Worm (Caenorhabditis elegans): ENCODE results near the gene C03H5.7.

C03H5.7 gene

DNA sequence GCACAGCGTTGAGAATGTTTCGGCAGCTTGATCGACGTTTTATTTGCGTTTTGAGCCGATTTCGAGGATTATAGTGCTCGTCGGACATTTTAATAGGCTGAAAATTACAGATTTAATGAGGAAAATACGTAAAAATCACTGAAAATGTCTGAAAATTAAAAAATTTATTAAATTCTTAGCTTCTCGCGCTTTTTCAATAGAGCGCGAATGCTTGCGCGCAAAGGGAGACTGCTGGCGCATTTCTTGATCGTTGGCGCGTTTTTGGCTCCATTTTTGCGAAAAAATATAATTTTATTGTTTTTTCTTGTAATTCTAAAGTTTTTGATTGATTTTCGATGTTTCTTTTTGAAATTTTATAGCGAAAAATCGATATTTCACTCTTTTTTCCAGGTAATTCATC, 30.8 kb downstream of the C03H5.7 start, which contains the start of the genes dnsn-1 and C24H12.4 (continued):
- peak in 2 of 3 experiments; percentile 37 to 96 for TF ChIP-seq lin-35 (GFP tag; optimal IDR thresholded peaks at IDR 0.05)
- TF ChIP-seq hmg-20 (GFP tag; IDR thresholded peaks at IDR 0.05) = peak; percentile 58; the same call in 1 of the 2 replicates
- TF ChIP-seq madf-8 (GFP tag; conservative IDR thresholded peaks at IDR 0.05) = 0 out of 2 replicates have a peak, but pooled peaks have one; percentile 10
- TF ChIP-seq ceh-58 (GFP tag; IDR thresholded peaks at IDR 0.05) = no peak
- peak; percentile 77 for TF ChIP-seq snpc-3.4 (tag; optimal IDR thresholded peaks at IDR 0.05)
- TF ChIP-seq F37B4.10 (GFP tag; IDR thresholded peaks at IDR 0.05) = no peak
- no peak for TF ChIP-seq hlh-12 (tag; optimal IDR thresholded peaks at IDR 0.05)
- no peak for TF ChIP-seq ceh-40 (GFP tag; IDR thresholded peaks at IDR 0.05)
- peak; percentile 84 for TF ChIP-seq efl-1 (GFP tag; optimal IDR thresholded peaks at IDR 0.05)
- no peak for TF ChIP-seq F55B11.4 (tag; optimal IDR thresholded peaks at IDR 0.05; ENCODE audit: borderline replicate concordance, insufficient read depth)
- TF ChIP-seq bed-1 (GFP tag; IDR thresholded peaks at IDR 0.05) = no peak
- TF ChIP-seq ztf-25 (GFP tag; IDR thresholded peaks at IDR 0.05) = no peak
- TF ChIP-seq gei-17 (GFP tag; optimal IDR thresholded peaks at IDR 0.05) = peak; percentile 67
- TF ChIP-seq zim-3 (tag; optimal IDR thresholded peaks at IDR 0.05) = no peak
- 0 out of 2 replicates have a peak, but pooled peaks have one; percentile 18 for TF ChIP-seq Y95B8A.8 (GFP tag; IDR thresholded peaks at IDR 0.05)
- TF ChIP-seq sdz-38 (tag; optimal IDR thresholded peaks at IDR 0.05) = no peak
- TF ChIP-seq B0019.2 (GFP tag; conservative IDR thresholded peaks at IDR 0.05) = no peak
- TF ChIP-seq mcd-1 (GFP tag; IDR thresholded peaks at IDR 0.05) = peak; percentile 99
- no peak for TF ChIP-seq T26A5.8 (tag; optimal IDR thresholded peaks at IDR 0.05)
- TF ChIP-seq pbrm-1 (GFP tag; IDR thresholded peaks at IDR 0.05) = peak; percentile 87
- TF ChIP-seq Y53F4B.3 (GFP tag; IDR thresholded peaks at IDR 0.05) = no peak
- no peak for TF ChIP-seq F10E7.11 (tag; optimal IDR thresholded peaks at IDR 0.05)
- TF ChIP-seq sptf-2 (GFP tag; optimal IDR thresholded peaks at IDR 0.05) = no peak
- TF ChIP-seq lin-40 (tag; optimal IDR thresholded peaks at IDR 0.05) = peak; percentile 92
- TF ChIP-seq ccch-3 (GFP tag; optimal IDR thresholded peaks at IDR 0.05) = no peak
- TF ChIP-seq aptf-2 (GFP tag; conservative IDR thresholded peaks at IDR 0.05) = no peak
- no peak for TF ChIP-seq ztf-22 (GFP tag; optimal IDR thresholded peaks at IDR 0.05)
- 0 out of 2 replicates have a peak, but pooled peaks have one; percentile 20 for TF ChIP-seq egl-44 (GFP tag; IDR thresholded peaks at IDR 0.05)
- TF ChIP-seq fkh-3 (tag; optimal IDR thresholded peaks at IDR 0.05) = no peak
- TF ChIP-seq lag-1 (GFP tag; IDR thresholded peaks at IDR 0.05) = no peak
- TF ChIP-seq bed-2 (GFP tag; IDR thresholded peaks at IDR 0.05) = no peak
- TF ChIP-seq akir-1 (GFP tag; optimal IDR thresholded peaks at IDR 0.05) = no peak
- peak; percentile 24 for TF ChIP-seq F49E8.2 (tag; optimal IDR thresholded peaks at IDR 0.05; ENCODE audit: insufficient read depth)
- TF ChIP-seq cebp-2 (GFP tag; IDR thresholded peaks at IDR 0.05) = no peak
- 0 out of 2 replicates have a peak, but pooled peaks have one; percentile 28 for TF ChIP-seq zfh-2 (GFP tag; conservative IDR thresholded peaks at IDR 0.05)
- TF ChIP-seq nhr-179 (tag; optimal IDR thresholded peaks at IDR 0.05) = no peak
- peak; percentile 68 for TF ChIP-seq F33H1.4 (GFP tag; IDR thresholded peaks at IDR 0.05)
- TF ChIP-seq aptf-3 (GFP tag; IDR thresholded peaks at IDR 0.05) = no peak
- TF ChIP-seq nfya-2 (GFP tag; IDR thresholded peaks at IDR 0.05) = no peak
- peak; percentile 51; the same call in 1 of the 2 replicates for TF ChIP-seq hmg-1.2 (GFP tag; IDR thresholded peaks at IDR 0.05)
- no peak for TF ChIP-seq ama-1 (optimal IDR thresholded peaks at IDR 0.05)
- TF ChIP-seq ama-1 (GFP tag; optimal IDR thresholded peaks at IDR 0.05) = no peak
- no peak for TF ChIP-seq mxl-1 (tag; optimal IDR thresholded peaks at IDR 0.05)
- no peak for TF ChIP-seq nhr-120 (GFP tag; IDR thresholded peaks at IDR 0.05)
- no peak for TF ChIP-seq F57C9.4 (tag; optimal IDR thresholded peaks at IDR 0.05)
- peak; percentile 87 for TF ChIP-seq pha-4 (tag; optimal IDR thresholded peaks at IDR 0.05)
- TF ChIP-seq ceh-100 (GFP tag; IDR thresholded peaks at IDR 0.05) = peak; percentile 67
- TF ChIP-seq nfya-1 (tag; optimal IDR thresholded peaks at IDR 0.05; ENCODE audit: borderline replicate concordance, insufficient read depth) = no peak
